Worm (Caenorhabditis elegans) whole organism, young adult: Measurements from ENCODE around the gene sax-2.

ENCODE experiments used
- F10E7.11 ChIP-seq: sonication (generic microtip); optimal IDR thresholded peaks from 2 replicates; lab custom pipeline; 2017; ENCODE audit warnings: mild to moderate bottlenecking, missing genetic modification characterization, moderate library complexity, missing compliant biosample characterization
- F37B4.10 ChIP-seq: fragments of 200-800 bp; sonication (Bioruptor generic); IDR thresholded peaks from 2 replicates; pipeline ENCODE4 v1.3.6; 2022; ENCODE audit warnings: missing genetic modification characterization, missing compliant biosample characterization
- F52B5.7 ChIP-seq: sonication (generic microtip); optimal IDR thresholded peaks from 2 replicates; lab custom pipeline; 2016; ENCODE audit warnings: mild to moderate bottlenecking, missing genetic modification characterization, missing compliant biosample characterization
- F57A8.1 ChIP-seq: fragments of 200-800 bp; sonication (Bioruptor generic); optimal IDR thresholded peaks from 2 replicates; lab custom pipeline; 2018; ENCODE audit warnings: mild to moderate bottlenecking, missing genetic modification characterization, moderate library complexity, missing compliant biosample characterization
- F57C9.4 ChIP-seq: sonication (generic microtip); optimal IDR thresholded peaks from 2 replicates; lab custom pipeline; 2017; ENCODE audit warnings: mild to moderate bottlenecking, missing genetic modification characterization, missing compliant biosample characterization
- K12H6.12 ChIP-seq: fragments of 200-800 bp; sonication (Bioruptor generic); optimal IDR thresholded peaks from 2 replicates; lab custom pipeline; 2018; ENCODE audit warnings: mild to moderate bottlenecking, missing genetic modification characterization, missing compliant biosample characterization
- Y79H2A.3 ChIP-seq: fragments of 200-800 bp; sonication (Bioruptor generic); conservative IDR thresholded peaks from 2 replicates; pipeline ENCODE4 v1.3.6; 2022; ENCODE audit warnings: missing genetic modification reagents, missing genetic modification characterization, missing compliant biosample characterization
- Y95B8A.8 ChIP-seq: fragments of 200-800 bp; sonication (Bioruptor generic); IDR thresholded peaks from 2 replicates; pipeline ENCODE4 v1.3.6; 2022; ENCODE audit warnings: missing genetic modification reagents, missing genetic modification characterization, missing compliant biosample characterization
- ZK185.1 ChIP-seq: sonication (generic microtip); optimal IDR thresholded peaks from 2 replicates; lab custom pipeline; 2016; ENCODE audit warnings: mild to moderate bottlenecking, missing genetic modification characterization, missing compliant biosample characterization; ENCODE audit not compliant: poor library complexity, severe bottlenecking
- akir-1 ChIP-seq: fragments of 200-800 bp; sonication (Bioruptor generic); optimal IDR thresholded peaks from 2 replicates; lab custom pipeline; 2018; ENCODE audit warnings: mild to moderate bottlenecking, missing genetic modification characterization, moderate library complexity, missing compliant biosample characterization
- aptf-3 ChIP-seq: fragments of 200-800 bp; sonication (Bioruptor generic); IDR thresholded peaks from 2 replicates; pipeline ENCODE4 v1.3.6; 2022; ENCODE audit warnings: missing genetic modification characterization, missing compliant biosample characterization
- atf-7 ChIP-seq: sonication (generic microtip); optimal IDR thresholded peaks from 2 replicates; lab custom pipeline; 2017; ENCODE audit warnings: mild to moderate bottlenecking, missing genetic modification characterization, missing compliant biosample characterization
- athp-1 ChIP-seq: sonication (generic microtip); optimal IDR thresholded peaks from 2 replicates; lab custom pipeline; 2017; ENCODE audit warnings: mild to moderate bottlenecking, missing genetic modification characterization, missing compliant biosample characterization
- attf-5 ChIP-seq: fragments of 200-800 bp; sonication (Bioruptor generic); optimal IDR thresholded peaks from 2 replicates; lab custom pipeline; 2018; ENCODE audit warnings: mild to moderate bottlenecking, missing genetic modification characterization, missing compliant biosample characterization
- bed-1 ChIP-seq: fragments of 200-800 bp; sonication (Bioruptor generic); IDR thresholded peaks from 2 replicates; pipeline ENCODE4 v1.3.6; 2022; ENCODE audit warnings: missing genetic modification reagents, missing genetic modification characterization, missing compliant biosample characterization
- bed-2 ChIP-seq: fragments of 200-800 bp; sonication (Bioruptor generic); IDR thresholded peaks from 2 replicates; pipeline ENCODE4 v1.3.6; 2022; ENCODE audit warnings: missing genetic modification reagents, missing genetic modification characterization, missing compliant biosample characterization
- ccch-3 ChIP-seq: fragments of 200-800 bp; sonication (Bioruptor generic); optimal IDR thresholded peaks from 2 replicates; lab custom pipeline; 2018; ENCODE audit warnings: mild to moderate bottlenecking, missing genetic modification characterization, missing compliant biosample characterization
- ceh-40 ChIP-seq: fragments of 200-800 bp; sonication (Bioruptor generic); IDR thresholded peaks from 2 replicates; pipeline ENCODE4 v1.3.6; 2022; ENCODE audit warnings: missing genetic modification characterization, missing compliant biosample characterization
- ekl-4 ChIP-seq: fragments of 200-800 bp; sonication (Bioruptor generic); IDR thresholded peaks from 2 replicates; pipeline ENCODE4 v1.3.6; 2022; ENCODE audit warnings: missing genetic modification reagents, missing genetic modification characterization, missing compliant biosample characterization
- ets-4 ChIP-seq: fragments of 200-800 bp; sonication (Bioruptor generic); optimal IDR thresholded peaks from 2 replicates; lab custom pipeline; 2018; ENCODE audit warnings: mild to moderate bottlenecking, missing genetic modification characterization, missing compliant biosample characterization
- fkh-3 ChIP-seq: sonication (generic microtip); optimal IDR thresholded peaks from 2 replicates; lab custom pipeline; 2016; ENCODE audit warnings: mild to moderate bottlenecking, missing genetic modification characterization, missing compliant biosample characterization
- gei-17 ChIP-seq: fragments of 200-800 bp; sonication (Bioruptor generic); optimal IDR thresholded peaks from 2 replicates; lab custom pipeline; 2018; ENCODE audit warnings: mild to moderate bottlenecking, missing genetic modification characterization, missing compliant biosample characterization
- him-1 ChIP-seq: sonication (generic microtip); optimal IDR thresholded peaks from 2 replicates; lab custom pipeline; 2016; ENCODE audit warnings: missing genotype, missing genetic modification reagents, missing genetic modification characterization, missing compliant biosample characterization
- hlh-12 ChIP-seq: sonication (generic microtip); optimal IDR thresholded peaks from 2 replicates; lab custom pipeline; 2016; ENCODE audit warnings: missing genetic modification characterization, missing compliant biosample characterization
- hmg-20 ChIP-seq: fragments of 200-800 bp; sonication (Bioruptor generic); IDR thresholded peaks from 2 replicates; pipeline ENCODE4 v1.3.6; 2022; ENCODE audit warnings: missing genetic modification reagents, missing genetic modification characterization, missing compliant biosample characterization
- let-607 ChIP-seq, 2 experiments: fragments of 200-800 bp in 1 of 2; sonication (Bioruptor generic) in 1 of 2; sonication (generic microtip) in 1 of 2; optimal IDR thresholded peaks; 2 replicates each; lab custom pipeline; 2016 to 2018; ENCODE audit warnings: mild to moderate bottlenecking in 2 of 2, missing compliant biosample characterization in 2 of 2, missing genetic modification characterization in 2 of 2, moderate library complexity in 2 of 2, missing genotype in 1 of 2
- lin-26 ChIP-seq: fragments of 200-800 bp; sonication (Bioruptor generic); IDR thresholded peaks from 2 replicates; pipeline ENCODE4 v1.3.6; 2022; ENCODE audit warnings: missing genetic modification reagents, missing genetic modification characterization, missing compliant biosample characterization
- lin-35 ChIP-seq, 3 experiments: fragments of 150-350 bp in 2 of 3; sonication (generic microtip) in 1 of 3; optimal IDR thresholded peaks; 2 replicates each; lab custom pipeline; 2014 to 2018; ENCODE audit warnings: missing biosample characterization in 3 of 3, missing genetic modification characterization in 3 of 3, missing genetic modification reagents in 3 of 3
- lir-1 ChIP-seq: fragments of 200-800 bp; sonication (Bioruptor generic); conservative IDR thresholded peaks from 2 replicates; pipeline ENCODE4 v1.3.6; 2022; ENCODE audit warnings: missing genetic modification reagents, missing genetic modification characterization, missing compliant biosample characterization
- lsy-27 ChIP-seq: sonication (generic microtip); optimal IDR thresholded peaks from 2 replicates; lab custom pipeline; 2017; ENCODE audit warnings: missing genetic modification characterization, mild to moderate bottlenecking, missing compliant biosample characterization, antibody characterized with exemption, missing genotype, borderline replicate concordance; ENCODE audit not compliant: insufficient read depth
- madf-8 ChIP-seq: fragments of 200-800 bp; sonication (Bioruptor generic); conservative IDR thresholded peaks from 2 replicates; pipeline ENCODE4 v1.3.6; 2022; ENCODE audit warnings: missing genetic modification reagents, missing genetic modification characterization, missing compliant biosample characterization
- mel-28 ChIP-seq: sonication (generic microtip); optimal IDR thresholded peaks from 2 replicates; lab custom pipeline; 2016; ENCODE audit warnings: borderline replicate concordance, mild to moderate bottlenecking, missing genetic modification characterization, missing compliant biosample characterization
- mxl-1 ChIP-seq: sonication (generic microtip); optimal IDR thresholded peaks from 2 replicates; lab custom pipeline; 2016; ENCODE audit warnings: missing genetic modification characterization, missing compliant biosample characterization
- rcor-1 ChIP-seq: fragments of 200-800 bp; sonication (Bioruptor generic); IDR thresholded peaks from 2 replicates; pipeline ENCODE4 v1.3.6; 2022; ENCODE audit warnings: missing genetic modification reagents, missing genetic modification characterization, missing compliant biosample characterization
- rec-8 ChIP-seq, 2 experiments: sonication (generic microtip); optimal IDR thresholded peaks; 2 replicates each; lab custom pipeline; 2016; ENCODE audit warnings: mild to moderate bottlenecking in 2 of 2, missing genetic modification characterization in 2 of 2, missing genetic modification reagents in 2 of 2, missing genotype in 2 of 2, missing biosample characterization in 1 of 2, missing compliant biosample characterization in 1 of 2, moderate library complexity in 1 of 2
- snpc-1.3 ChIP-seq: sonication (generic microtip); optimal IDR thresholded peaks from 2 replicates; lab custom pipeline; 2017; ENCODE audit warnings: missing genetic modification characterization, mild to moderate bottlenecking, missing compliant biosample characterization, antibody characterized with exemption, moderate library complexity, missing genotype, missing genetic modification reagents; ENCODE audit not compliant: insufficient read depth
- somi-1 ChIP-seq: fragments of 200-800 bp; sonication (Bioruptor generic); optimal IDR thresholded peaks from 2 replicates; lab custom pipeline; 2018; ENCODE audit warnings: mild to moderate bottlenecking, missing genetic modification characterization, missing compliant biosample characterization
- sptf-2 ChIP-seq: fragments of 200-800 bp; sonication (Bioruptor generic); optimal IDR thresholded peaks from 2 replicates; lab custom pipeline; 2018; ENCODE audit warnings: mild to moderate bottlenecking, missing genetic modification characterization, missing compliant biosample characterization
- tbx-9 ChIP-seq: sonication (generic microtip); optimal IDR thresholded peaks from 2 replicates; lab custom pipeline; 2016; ENCODE audit warnings: borderline replicate concordance, missing genetic modification characterization, inconsistent platforms, missing compliant biosample characterization
- zfh-2 ChIP-seq: fragments of 200-800 bp; sonication (Bioruptor generic); conservative IDR thresholded peaks from 2 replicates; pipeline ENCODE4 v1.3.6; 2022; ENCODE audit warnings: missing genetic modification reagents, missing genetic modification characterization, missing compliant biosample characterization
- ztf-18 ChIP-seq: sonication (generic microtip); optimal IDR thresholded peaks from 2 replicates; lab custom pipeline; 2016; ENCODE audit warnings: missing genotype, mild to moderate bottlenecking, missing genetic modification characterization, missing compliant biosample characterization
- ztf-22 ChIP-seq: fragments of 200-800 bp; sonication (Bioruptor generic); optimal IDR thresholded peaks from 2 replicates; lab custom pipeline; 2018; ENCODE audit warnings: mild to moderate bottlenecking, missing genetic modification characterization, moderate library complexity, missing compliant biosample characterization
- ztf-26 ChIP-seq: sonication (generic microtip); optimal IDR thresholded peaks from 2 replicates; lab custom pipeline; 2017; ENCODE audit warnings: missing genetic modification characterization, missing compliant biosample characterization
- ztf-3 ChIP-seq: fragments of 200-800 bp; sonication (Bioruptor generic); optimal IDR thresholded peaks from 2 replicates; lab custom pipeline; 2018; ENCODE audit warnings: mild to moderate bottlenecking, missing genetic modification characterization, missing compliant biosample characterization
- ztf-6 ChIP-seq: fragments of 200-800 bp; sonication (Bioruptor generic); IDR thresholded peaks from 2 replicates; pipeline ENCODE4 v1.3.6; 2022; ENCODE audit warnings: missing genetic modification reagents, missing genetic modification characterization, missing compliant biosample characterization

sax-2 gene

DNA sequence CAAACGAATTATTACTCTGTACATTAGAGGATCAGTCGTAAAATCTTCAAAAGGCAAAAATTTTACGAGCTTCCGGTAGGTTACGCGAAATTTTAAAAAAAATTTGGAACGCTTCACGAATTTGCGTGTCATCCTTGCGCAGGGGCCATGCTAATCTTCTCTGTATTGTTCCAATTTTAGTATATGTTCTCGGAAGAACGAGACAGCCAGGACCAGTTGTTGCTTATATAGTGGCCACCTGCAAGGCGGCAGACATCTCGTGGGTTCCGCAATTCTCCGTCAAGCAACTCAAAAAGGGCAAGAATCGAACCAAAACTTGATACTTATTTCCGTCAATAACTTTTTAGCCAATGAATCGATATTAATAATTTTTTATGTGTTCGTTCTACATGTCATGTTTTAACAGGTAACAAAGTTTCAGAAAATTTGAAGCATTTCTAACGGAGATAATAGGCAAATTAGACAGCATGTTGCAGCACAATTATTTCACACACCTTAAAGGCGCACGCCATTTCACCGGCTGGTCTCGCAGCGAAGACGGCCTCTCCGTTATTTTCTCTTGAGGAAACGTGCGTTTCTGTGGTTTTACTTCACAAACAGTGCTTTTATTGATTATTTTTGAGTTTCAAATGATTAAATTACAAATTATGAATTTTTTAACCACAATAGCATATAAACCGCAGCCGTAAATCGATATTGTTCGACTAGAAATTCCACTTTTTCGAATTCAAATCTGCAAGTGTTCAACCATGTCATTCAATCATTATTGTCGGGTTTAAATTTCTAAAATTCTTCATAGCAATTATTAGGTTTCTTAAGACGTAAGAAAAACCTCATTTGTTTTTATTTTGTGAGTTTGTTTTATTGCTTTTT, 28.6 kb upstream of the sax-2 start:
- TF ChIP-seq ztf-26 (tag; lab: Kevin White, UChicago) = peak; percentile 69
- peak; percentile 57 to 90 for TF ChIP-seq rec-8 (tag; optimal IDR thresholded peaks at IDR 0.05; lab: Kevin White, UChicago)
- peak; percentile 53; the same call in 1 of the 2 replicates for TF ChIP-seq lir-1
- no peak for TF ChIP-seq tbx-9
- peak; percentile 76 for TF ChIP-seq atf-7
- TF ChIP-seq hlh-12 (tag; lab: Kevin White, UChicago) = peak; percentile 72
- TF ChIP-seq mel-28 (tag; lab: Kevin White, UChicago) = peak; percentile 40
- peak; percentile 91 for TF ChIP-seq ekl-4 (GFP tag; lab: Robert Waterston, UW)
- 0 out of 2 replicates have a peak, but pooled peaks have one; percentile 73 for TF ChIP-seq F37B4.10 (GFP tag; lab: Robert Waterston, UW)
- peak; percentile 86 for TF ChIP-seq him-1 (tag; lab: Kevin White, UChicago)
- TF ChIP-seq Y95B8A.8 (GFP tag; lab: Robert Waterston, UW) = peak; percentile 90
- TF ChIP-seq ztf-22 (GFP tag; lab: Kevin White, UChicago) = no peak
- TF ChIP-seq madf-8 (GFP tag; lab: Robert Waterston, UW) = peak; percentile 66
- peak; percentile 9 for TF ChIP-seq lsy-27 (tag; lab: Kevin White, UChicago)
- no peak for TF ChIP-seq zfh-2 (GFP tag; lab: Robert Waterston, UW)
- TF ChIP-seq ZK185.1 (tag; lab: Kevin White, UChicago) = peak; percentile 93
- no peak for TF ChIP-seq akir-1 (GFP tag; lab: Kevin White, UChicago)
- TF ChIP-seq rcor-1 = peak; percentile 78
- no peak for TF ChIP-seq F57A8.1
- peak; percentile 36 for TF ChIP-seq ets-4
- TF ChIP-seq F57C9.4 (tag; lab: Kevin White, UChicago) = no peak
- peak; percentile 87; the same call in 1 of the 2 replicates for TF ChIP-seq ceh-40 (GFP tag; lab: Robert Waterston, UW)
- peak; percentile 13 for TF ChIP-seq ztf-3 (GFP tag; lab: Kevin White, UChicago)
- peak; percentile 39 for TF ChIP-seq somi-1 (GFP tag; lab: Kevin White, UChicago)
- peak; percentile 78 for TF ChIP-seq ztf-18
- peak; percentile 49; the same call in 1 of the 2 replicates for TF ChIP-seq hmg-20 (GFP tag; lab: Robert Waterston, UW)
- peak; percentile 92 for TF ChIP-seq fkh-3
- 0 out of 2 replicates have a peak, but pooled peaks have one; percentile 35 for TF ChIP-seq Y79H2A.3
- TF ChIP-seq lin-26 = peak; percentile 94
- TF ChIP-seq F10E7.11 = peak; percentile 79
- peak; percentile 70 for TF ChIP-seq snpc-1.3 (tag; lab: Kevin White, UChicago)
- peak; percentile 70 for TF ChIP-seq attf-5 (GFP tag; lab: Kevin White, UChicago)
- TF ChIP-seq K12H6.12 = peak; percentile 51
- peak in 2 of 3 experiments; percentile 9 to 74 for TF ChIP-seq lin-35 (GFP tag; optimal IDR thresholded peaks at IDR 0.05; lab: Kevin White, UChicago)
- 0 out of 2 replicates have a peak, but pooled peaks have one; percentile 65 for TF ChIP-seq ztf-6 (GFP tag; lab: Robert Waterston, UW)
- TF ChIP-seq ccch-3 (GFP tag; lab: Kevin White, UChicago) = no peak
- peak; percentile 90 for TF ChIP-seq F52B5.7
- peak; percentile 61 to 65 for TF ChIP-seq let-607 (tag; optimal IDR thresholded peaks at IDR 0.05; lab: Kevin White, UChicago)
- TF ChIP-seq bed-2 (GFP tag; lab: Robert Waterston, UW) = peak; percentile 75
- peak; percentile 93 for TF ChIP-seq aptf-3 (GFP tag; lab: Robert Waterston, UW)
- peak; percentile 42 for TF ChIP-seq sptf-2 (GFP tag; lab: Kevin White, UChicago)
- TF ChIP-seq gei-17 = peak; percentile 54
- peak; percentile 96 for TF ChIP-seq bed-1 (GFP tag; lab: Robert Waterston, UW)
- peak; percentile 87 for TF ChIP-seq athp-1 (tag; lab: Kevin White, UChicago)
- TF ChIP-seq mxl-1 (tag; lab: Kevin White, UChicago) = peak; percentile 74
